Worm (Caenorhabditis elegans): Measurements from ENCODE around the gene agxt-1.

- TF ChIP-seq jun-1 (tag; optimal IDR thresholded peaks at IDR 0.05) (no peak), sea-2 (GFP tag; optimal IDR thresholded peaks at IDR 0.05) (no peak), fos-1 (tag; optimal IDR thresholded peaks at IDR 0.05) (no peak), nhr-237 (tag; optimal IDR thresholded peaks at IDR 0.05) (no peak), pqm-1 (tag; optimal IDR thresholded peaks at IDR 0.05) (no peak), egl-5 (tag; optimal IDR thresholded peaks at IDR 0.05) (no peak)
Measured at ce11 chrII:8883559-8883958, 38.2 kb downstream of the agxt-1 start, which contains the start of gene rha-1.

Measured in whole organism, L3 larva.